Fruit fly (Drosophila melanogaster) whole organism, embryonic: ENCODE data around the gene CG14154.

Experiments used
- Awh ChIP-seq: fragments of 200-800 bp; sonication (Bioruptor generic); IDR thresholded peaks from 2 replicates; pipeline ENCODE4, ENCODE4 v1.3.6; 2022; ENCODE audit warnings: missing biosample characterization, missing genetic modification characterization
- CG11456 ChIP-seq: fragments of 200-800 bp; sonication (Bioruptor generic); IDR thresholded peaks from 3 replicates; pipeline ENCODE4 v1.3.6; 2022; ENCODE audit warnings: missing biosample characterization, missing genetic modification characterization
- CG12104 ChIP-seq: fragments of 200-800 bp; sonication (Bioruptor generic); optimal IDR thresholded peaks from 3 replicates; lab custom pipeline; 2016; ENCODE audit warnings: missing biosample characterization, missing genetic modification characterization
- CG12659 ChIP-seq: fragments of 200-800 bp; sonication (Bioruptor generic); optimal IDR thresholded peaks from 3 replicates; lab custom pipeline; 2017; ENCODE audit warnings: mild to moderate bottlenecking, missing biosample characterization, missing genetic modification reagents, missing genetic modification characterization
- CG16815 ChIP-seq: fragments of 200-800 bp; sonication (Bioruptor generic); optimal IDR thresholded peaks from 3 replicates; lab custom pipeline; 2017; ENCODE audit warnings: missing biosample characterization, mild to moderate bottlenecking, missing genetic modification characterization
- CG18764 ChIP-seq: fragments of 200-800 bp; sonication (Bioruptor generic); optimal IDR thresholded peaks from 3 replicates; lab custom pipeline; 2016; ENCODE audit warnings: missing biosample characterization, missing genetic modification characterization
- CG2129 ChIP-seq: fragments of 200-800 bp; sonication (Bioruptor generic); IDR thresholded peaks from 2 replicates; pipeline ENCODE4 v1.3.6; 2022; ENCODE audit warnings: missing biosample characterization, missing genetic modification characterization; ENCODE audit not compliant: partially characterized antibody
- CG2202 ChIP-seq: fragments of 200-800 bp; sonication (Bioruptor generic); optimal IDR thresholded peaks from 2 replicates; lab custom pipeline; 2018; ENCODE audit warnings: missing biosample characterization, mild to moderate bottlenecking, missing genetic modification characterization
- CG2875 ChIP-seq: fragments of 200-800 bp; sonication (Bioruptor generic); optimal IDR thresholded peaks from 2 replicates; lab custom pipeline; 2017; ENCODE audit warnings: missing biosample characterization, mild to moderate bottlenecking, missing genetic modification characterization, missing genetic modification reagents
- CG3065 ChIP-seq: fragments of 200-800 bp; sonication (Bioruptor generic); optimal IDR thresholded peaks from 2 replicates; lab custom pipeline; 2016; ENCODE audit warnings: missing biosample characterization, missing genetic modification characterization
- CG31441 ChIP-seq: fragments of 200-800 bp; sonication (Bioruptor generic); IDR thresholded peaks from 2 replicates; pipeline ENCODE4 v1.3.6; 2022; ENCODE audit warnings: missing biosample characterization, missing genetic modification characterization
- CG3726 ChIP-seq: fragments of 200-800 bp; sonication (Bioruptor generic); IDR thresholded peaks from 3 replicates; pipeline ENCODE4, ENCODE4 v1.3.6; 2022; ENCODE audit warnings: missing biosample characterization, missing genetic modification characterization
- CG6254 ChIP-seq: fragments of 200-800 bp; sonication (Bioruptor generic); optimal IDR thresholded peaks from 3 replicates; lab custom pipeline; 2017; ENCODE audit warnings: mild to moderate bottlenecking, missing biosample characterization, missing genetic modification reagents, missing genetic modification characterization
- CG6654 ChIP-seq: fragments of 200-800 bp; sonication (Bioruptor generic); optimal IDR thresholded peaks from 2 replicates; lab custom pipeline; 2017; ENCODE audit warnings: missing biosample characterization, mild to moderate bottlenecking, missing genetic modification characterization
- CG6791 ChIP-seq: fragments of 200-800 bp; sonication (Bioruptor generic); IDR thresholded peaks from 3 replicates; pipeline ENCODE4 v1.3.6; 2022; ENCODE audit warnings: missing biosample characterization, missing genetic modification characterization; ENCODE audit not compliant: partially characterized antibody
- CG7745 ChIP-seq: fragments of 200-800 bp; sonication (Bioruptor generic); optimal IDR thresholded peaks from 2 replicates; lab custom pipeline; 2018; ENCODE audit warnings: missing biosample characterization, mild to moderate bottlenecking, missing genetic modification characterization, moderate library complexity
- CG7928 ChIP-seq: fragments of 200-800 bp; sonication (Bioruptor generic); optimal IDR thresholded peaks from 2 replicates; lab custom pipeline; 2017; ENCODE audit warnings: missing biosample characterization, mild to moderate bottlenecking, missing genetic modification characterization
- CrebB ChIP-seq: fragments of 200-800 bp; sonication (Bioruptor generic); optimal IDR thresholded peaks from 3 replicates; lab custom pipeline; 2018; ENCODE audit warnings: missing biosample characterization, mild to moderate bottlenecking, missing genetic modification characterization
- Dek ChIP-seq: fragments of 200-800 bp; sonication (Bioruptor generic); optimal IDR thresholded peaks from 3 replicates; lab custom pipeline; 2019; ENCODE audit warnings: missing biosample characterization, mild to moderate bottlenecking, missing genetic modification characterization, moderate library complexity
- Dip2 ChIP-seq: fragments of 200-800 bp; sonication (Bioruptor generic); IDR thresholded peaks from 2 replicates; pipeline ENCODE4 v1.3.6; 2022; ENCODE audit warnings: missing biosample characterization, missing genetic modification characterization
- GATAe ChIP-seq: fragments of 200-800 bp; sonication (Bioruptor generic); conservative IDR thresholded peaks from 2 replicates; pipeline ENCODE4 v1.3.6; 2022; ENCODE audit warnings: missing biosample characterization, missing genetic modification characterization
- Hsf ChIP-seq: fragments of 200-800 bp; sonication (Bioruptor generic); optimal IDR thresholded peaks from 3 replicates; lab custom pipeline; 2016; ENCODE audit warnings: missing biosample characterization, missing genetic modification characterization
- Pdp1 ChIP-seq, 2 experiments: fragments of 200-800 bp; sonication (Bioruptor generic); optimal IDR thresholded peaks; 3 replicates each; lab custom pipeline; 2016; ENCODE audit warnings: missing biosample characterization in 2 of 2, missing genetic modification characterization in 2 of 2, mild to moderate bottlenecking in 1 of 2, moderate library complexity in 1 of 2
- ab ChIP-seq: fragments of 200-800 bp; sonication (Bioruptor generic); optimal IDR thresholded peaks from 2 replicates; lab custom pipeline; 2016; ENCODE audit warnings: missing biosample characterization, missing genetic modification characterization
- cato ChIP-seq: fragments of 200-800 bp; sonication (Bioruptor generic); optimal IDR thresholded peaks from 2 replicates; lab custom pipeline; 2016; ENCODE audit warnings: missing biosample characterization, missing genetic modification characterization, borderline replicate concordance
- disco-r ChIP-seq: fragments of 200-800 bp; sonication (Bioruptor generic); optimal IDR thresholded peaks from 2 replicates; lab custom pipeline; 2016; ENCODE audit warnings: missing biosample characterization, missing genetic modification characterization
- emc ChIP-seq: fragments of 200-800 bp; sonication (Bioruptor generic); optimal IDR thresholded peaks from 2 replicates; lab custom pipeline; 2016; ENCODE audit warnings: missing biosample characterization, missing genetic modification characterization
- eyg ChIP-seq: fragments of 200-800 bp; sonication (Bioruptor generic); optimal IDR thresholded peaks from 3 replicates; lab custom pipeline; 2016; ENCODE audit warnings: missing biosample characterization, missing genetic modification characterization
- h ChIP-seq: fragments of >200 bp; optimal IDR thresholded peaks from 2 replicates; lab custom pipeline; 2017
- klu ChIP-seq: fragments of 200-800 bp; sonication (Bioruptor generic); IDR thresholded peaks from 2 replicates; pipeline ENCODE4 v1.3.6; 2022; ENCODE audit warnings: missing biosample characterization, missing genetic modification characterization
- lbe ChIP-seq: fragments of 200-800 bp; sonication (Bioruptor generic); optimal IDR thresholded peaks from 2 replicates; lab custom pipeline; 2016; ENCODE audit warnings: missing biosample characterization, mild to moderate bottlenecking, missing genetic modification characterization
- nmo ChIP-seq: fragments of 200-800 bp; sonication (Bioruptor generic); optimal IDR thresholded peaks from 2 replicates; lab custom pipeline; 2018; ENCODE audit warnings: missing biosample characterization, mild to moderate bottlenecking, missing genetic modification characterization, moderate library complexity
- org-1 ChIP-seq: fragments of 200-800 bp; sonication (Bioruptor generic); optimal IDR thresholded peaks from 2 replicates; lab custom pipeline; 2017; ENCODE audit warnings: missing biosample characterization, missing genetic modification characterization
- pan ChIP-seq, 4 experiments: fragments of >200 bp in 3 of 4; fragments of 200-800 bp in 1 of 4; sonication (Bioruptor generic) in 1 of 4; optimal IDR thresholded peaks in 3 of 4; IDR thresholded peaks in 1 of 4; 2 replicates each; pipeline versions ENCODE4 v1.3.6 to Lab custom; 2017 to 2022; ENCODE audit warnings: missing biosample characterization in 2 of 4, missing genetic modification characterization in 2 of 4, mixed read lengths in 1 of 4
- prd ChIP-seq, 3 experiments: fragments of >200 bp in 2 of 3; fragments of 200-800 bp in 1 of 3; sonication (Bioruptor generic) in 1 of 3; optimal IDR thresholded peaks in 2 of 3; IDR thresholded peaks in 1 of 3; 2 replicates in 2 of 3; 3 replicates in 1 of 3; pipeline versions ENCODE4 v1.3.6 to Lab custom; 2017 to 2022; ENCODE audit warnings: missing biosample characterization in 1 of 3, missing genetic modification characterization in 1 of 3
- pum ChIP-seq: fragments of 200-800 bp; sonication (Bioruptor generic); optimal IDR thresholded peaks from 2 replicates; lab custom pipeline; 2016; ENCODE audit warnings: missing biosample characterization, missing genetic modification characterization
- run ChIP-seq: fragments of 200-800 bp; sonication (Bioruptor generic); optimal IDR thresholded peaks from 3 replicates; lab custom pipeline; 2018; ENCODE audit warnings: missing biosample characterization, mild to moderate bottlenecking, missing genetic modification characterization
- slou ChIP-seq: fragments of 200-800 bp; sonication (Bioruptor generic); optimal IDR thresholded peaks from 3 replicates; lab custom pipeline; 2016; ENCODE audit warnings: missing biosample characterization, missing genetic modification characterization
- stwl ChIP-seq: fragments of 200-800 bp; sonication (Bioruptor generic); optimal IDR thresholded peaks from 3 replicates; lab custom pipeline; 2018; ENCODE audit warnings: missing biosample characterization, mild to moderate bottlenecking, missing genetic modification characterization, moderate library complexity
- tna ChIP-seq: fragments of 200-800 bp; sonication (Bioruptor generic); IDR thresholded peaks from 2 replicates; pipeline ENCODE4 v1.3.6; 2022; ENCODE audit warnings: missing biosample characterization, missing genetic modification characterization; ENCODE audit not compliant: partially characterized antibody
- wek ChIP-seq: fragments of 200-800 bp; sonication (Bioruptor generic); optimal IDR thresholded peaks from 3 replicates; lab custom pipeline; 2018; ENCODE audit warnings: missing biosample characterization, mild to moderate bottlenecking, missing genetic modification characterization, moderate library complexity
- zfh2 ChIP-seq: fragments of 200-800 bp; sonication (Bioruptor generic); optimal IDR thresholded peaks from 2 replicates; lab custom pipeline; 2016; ENCODE audit warnings: missing biosample characterization, missing genetic modification characterization

The CG14154 gene

DNA sequence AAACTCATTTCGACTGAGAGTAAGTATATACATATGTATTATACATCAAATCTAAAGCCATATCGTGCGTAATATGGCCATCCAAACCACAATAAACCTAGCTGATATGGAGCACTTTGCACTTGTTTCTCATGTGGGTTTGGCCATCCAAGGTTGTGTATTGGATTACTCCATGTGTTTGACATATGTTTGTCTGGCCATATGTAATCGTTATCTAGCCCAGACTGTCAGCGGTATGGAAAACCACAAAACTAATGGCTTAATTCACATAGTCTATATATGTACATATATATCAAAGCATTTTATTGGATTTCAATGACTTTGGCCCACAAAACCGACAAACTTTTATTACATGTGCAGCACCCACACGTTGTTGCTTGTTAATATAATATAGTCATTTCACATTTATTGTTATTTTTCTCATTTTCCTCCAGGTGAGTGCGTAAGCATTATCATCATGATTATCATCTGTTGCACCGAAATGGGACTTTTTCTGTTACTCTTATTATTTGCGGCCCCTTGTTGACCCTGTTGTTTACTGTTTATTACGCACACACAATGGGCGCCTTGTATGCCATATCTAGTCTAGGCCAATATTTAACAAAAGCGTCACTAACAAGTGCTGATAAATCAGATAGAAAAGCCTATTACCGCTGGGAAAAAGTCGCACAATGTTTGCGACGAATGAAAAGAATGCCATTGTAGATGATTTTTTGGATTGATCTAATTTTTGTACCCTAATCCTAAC is 14.9 kb downstream of the CG14154 start (continued):
- TF ChIP-seq CG18764 (GFP tag; lab: Kevin White, UChicago) = peak; percentile 69
- TF ChIP-seq Awh = peak; percentile 75
- TF ChIP-seq CG6254 = peak; percentile 36
- peak; percentile 68 for TF ChIP-seq CG2202 (tag; lab: Kevin White, UChicago)
- TF ChIP-seq tna (GFP tag; lab: Robert Waterston, UW) = no peak
- peak; percentile 47 for TF ChIP-seq CG12659 (GFP tag; lab: Kevin White, UChicago)
- TF ChIP-seq nmo = no peak
- TF ChIP-seq prd (optimal IDR thresholded peaks at IDR 0.05; lab: Kevin White, UChicago) = no peak
- no peak for TF ChIP-seq prd (GFP tag; IDR thresholded peaks at IDR 0.05; lab: Robert Waterston, UW)
- peak; percentile 53 for TF ChIP-seq eyg
- TF ChIP-seq slou (GFP tag; lab: Kevin White, UChicago) = peak; percentile 26
- TF ChIP-seq pum (GFP tag; lab: Kevin White, UChicago) = peak; percentile 28
- TF ChIP-seq CG16815 (GFP tag; lab: Kevin White, UChicago) = no peak
- no peak for TF ChIP-seq CG7928 (GFP tag; lab: Kevin White, UChicago)
- peak; percentile 22 for TF ChIP-seq Hsf
- TF ChIP-seq Dip2 (GFP tag; lab: Robert Waterston, UW) = no peak
- TF ChIP-seq CG11456 (GFP tag; lab: Robert Waterston, UW) = no peak; the same call in 2 of the 3 replicates
- TF ChIP-seq wek (GFP tag; lab: Kevin White, UChicago) = peak; percentile 77
- no peak for TF ChIP-seq CG3065 (GFP tag; lab: Kevin White, UChicago)
- no peak; the same call in 1 of the 2 replicates for TF ChIP-seq CG31441 (GFP tag; lab: Robert Waterston, UW)
- TF ChIP-seq stwl (tag; lab: Kevin White, UChicago) = no peak
- TF ChIP-seq Dek (tag; lab: Kevin White, UChicago) = peak; percentile 58
- peak; percentile 85 for TF ChIP-seq CrebB (tag; lab: Kevin White, UChicago)
- TF ChIP-seq h = no peak
- TF ChIP-seq klu (GFP tag; lab: Robert Waterston, UW) = no peak
- TF ChIP-seq CG6654 (GFP tag; lab: Kevin White, UChicago) = no peak
- TF ChIP-seq org-1 (GFP tag; lab: Kevin White, UChicago) = peak; percentile 76
- TF ChIP-seq CG2875 (GFP tag; lab: Kevin White, UChicago) = peak; percentile 82
- no peak for TF ChIP-seq ab (GFP tag; lab: Kevin White, UChicago)
- no peak for TF ChIP-seq CG7745 (tag; lab: Kevin White, UChicago)
- TF ChIP-seq CG2129 (GFP tag; lab: Robert Waterston, UW) = no peak
- peak; percentile 52 for TF ChIP-seq cato
- TF ChIP-seq run (tag; lab: Kevin White, UChicago) = peak; percentile 23
- TF ChIP-seq CG12104 (GFP tag; lab: Kevin White, UChicago) = peak; percentile 38
- TF ChIP-seq CG3726 (GFP tag; lab: Robert Waterston, UW) = no peak
- peak; percentile 34 to 55 for TF ChIP-seq Pdp1 (GFP tag; optimal IDR thresholded peaks at IDR 0.05; lab: Kevin White, UChicago)
- TF ChIP-seq zfh2 (GFP tag; lab: Kevin White, UChicago) = no peak
- TF ChIP-seq lbe (GFP tag; lab: Kevin White, UChicago) = no peak
- TF ChIP-seq CG6791 (GFP tag; lab: Robert Waterston, UW) = no peak
- TF ChIP-seq emc = peak; percentile 2
- TF ChIP-seq pan (optimal IDR thresholded peaks at IDR 0.05; lab: Kevin White, UChicago) = no peak
- peak in 1 of 2 experiments; percentile 62 for TF ChIP-seq pan (GFP tag; optimal IDR thresholded peaks at IDR 0.05 in 1 of 2, IDR thresholded peaks at IDR 0.05 in 1 of 2)
- TF ChIP-seq disco-r (GFP tag; lab: Kevin White, UChicago) = peak; percentile 12
- TF ChIP-seq GATAe (GFP tag; lab: Robert Waterston, UW) = no peak
